Worm (Caenorhabditis elegans) whole organism, mixed stage, embryonic: ENCODE measurements around the gene zipt-15.

Experiments used
- bed-3 ChIP-seq: fragments of 200-800 bp; sonication (Bioruptor generic); optimal IDR thresholded peaks from 3 replicates; lab custom pipeline; 2018; ENCODE audit warnings: mild to moderate bottlenecking, missing genetic modification characterization, moderate library complexity, missing compliant biosample characterization
- elt-1 ChIP-seq: sonication (generic microtip); optimal IDR thresholded peaks from 2 replicates; lab custom pipeline; 2017; ENCODE audit warnings: missing genetic modification characterization, mild to moderate bottlenecking, missing compliant biosample characterization, antibody characterized with exemption, moderate library complexity, borderline replicate concordance; ENCODE audit not compliant: insufficient read depth
- elt-3 ChIP-seq: fragments of 150-350 bp; optimal IDR thresholded peaks from 2 replicates; lab custom pipeline; 2014; ENCODE audit warnings: missing biosample characterization, missing genetic modification characterization
- lin-13 ChIP-seq: fragments of 150-350 bp; optimal IDR thresholded peaks from 2 replicates; lab custom pipeline; 2014; ENCODE audit warnings: missing biosample characterization, missing genetic modification characterization
- lsy-2 ChIP-seq: fragments of 150-350 bp; optimal IDR thresholded peaks from 2 replicates; lab custom pipeline; 2014; ENCODE audit warnings: missing biosample characterization, missing genetic modification characterization
- mep-1 ChIP-seq: fragments of 150-350 bp; optimal IDR thresholded peaks from 2 replicates; lab custom pipeline; 2017; ENCODE audit warnings: missing biosample characterization, missing genetic modification reagents, missing genetic modification characterization, inconsistent platforms
- nhr-12 ChIP-seq: fragments of 150-350 bp; optimal IDR thresholded peaks from 2 replicates; lab custom pipeline; 2014; ENCODE audit warnings: missing biosample characterization, missing genetic modification characterization
- nhr-237 ChIP-seq: fragments of 150-350 bp; optimal IDR thresholded peaks from 2 replicates; lab custom pipeline; 2014; ENCODE audit warnings: missing biosample characterization, missing genetic modification characterization
- unc-39 ChIP-seq: fragments of 150-350 bp; optimal IDR thresholded peaks from 2 replicates; lab custom pipeline; 2014; ENCODE audit warnings: missing biosample characterization, missing genetic modification characterization

DNA sequence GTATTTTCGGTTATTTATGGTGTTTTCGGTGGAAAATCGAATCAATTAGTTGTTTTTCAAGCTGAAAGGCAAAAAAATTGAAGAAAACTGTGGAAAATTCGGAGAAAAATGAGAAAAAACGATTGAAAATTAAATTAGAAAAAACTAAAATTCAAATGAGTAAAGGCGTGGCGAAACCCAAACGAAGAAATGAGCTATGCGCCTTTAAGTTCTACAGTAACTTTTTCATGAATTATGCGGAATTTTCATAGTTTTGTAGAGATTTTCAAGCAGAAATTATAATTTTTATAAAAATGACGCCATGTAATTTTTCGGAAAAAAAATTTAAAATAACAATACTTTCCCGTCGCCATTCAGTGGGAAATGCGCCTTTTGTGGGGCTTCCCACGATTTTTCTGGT lies 4.9 kb upstream of the zipt-15 start:
- no peak for TF ChIP-seq lsy-2 (tag; lab: Kevin White, UChicago)
- no peak for TF ChIP-seq mep-1
- TF ChIP-seq elt-1 (tag; lab: Kevin White, UChicago) = no peak
- TF ChIP-seq elt-3 (tag; lab: Kevin White, UChicago) = no peak
- TF ChIP-seq unc-39 (tag; lab: Kevin White, UChicago) = no peak
- no peak for TF ChIP-seq nhr-237
- no peak for TF ChIP-seq lin-13 (tag; lab: Kevin White, UChicago)
- TF ChIP-seq nhr-12 (tag; lab: Kevin White, UChicago) = no peak
- TF ChIP-seq bed-3 = no peak
